Fruit fly (Drosophila melanogaster): ENCODE measurements around the gene Syx17.

DNA sequence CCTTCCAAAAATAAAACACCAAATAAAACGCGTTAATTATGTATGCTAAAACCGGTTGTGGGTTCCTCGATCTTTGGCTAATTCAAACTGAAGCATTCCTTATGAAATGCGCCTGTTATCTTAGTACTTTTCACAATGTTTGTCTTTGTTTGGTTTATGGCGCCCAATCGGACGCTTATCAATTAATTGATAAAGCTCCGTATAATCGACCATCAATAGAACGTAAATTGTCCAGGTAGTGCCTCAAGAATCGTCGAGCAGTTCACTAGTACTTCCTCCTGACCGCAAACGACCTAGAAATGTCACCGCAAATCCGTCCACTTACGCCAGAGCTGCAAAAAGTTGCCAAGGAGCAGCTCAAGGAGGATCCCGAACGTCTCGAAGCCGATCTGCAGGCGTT, 38.1 kb upstream of the Syx17 start, which contains the start of gene CG33514:
- TF ChIP-seq CG4496 (GFP tag; IDR thresholded peaks at IDR 0.05) (no peak), CG15710 (tag; optimal IDR thresholded peaks at IDR 0.05) (no peak), D1 (tag; optimal IDR thresholded peaks at IDR 0.05) (no peak)

Data from whole organism, pupa.